Fruit fly (Drosophila melanogaster) whole organism, embryonic: ENCODE measurements around the gene htk.

Experiments used
- Abd-B ChIP-seq: fragments of 200-800 bp; sonication (Bioruptor generic); optimal IDR thresholded peaks from 2 replicates; lab custom pipeline; 2018; ENCODE audit warnings: missing biosample characterization, mild to moderate bottlenecking, missing genetic modification characterization, moderate library complexity
- Aef1 ChIP-seq: fragments of 200-800 bp; sonication (Bioruptor generic); IDR thresholded peaks from 3 replicates; pipeline ENCODE4 v1.3.6; 2022; ENCODE audit warnings: missing biosample characterization, missing genetic modification characterization
- Atf3 ChIP-seq: fragments of 200-800 bp; sonication (Bioruptor generic); optimal IDR thresholded peaks from 3 replicates; lab custom pipeline; 2016; ENCODE audit warnings: missing biosample characterization, missing genetic modification characterization
- Bdp1 ChIP-seq: fragments of 200-800 bp; sonication (Bioruptor generic); optimal IDR thresholded peaks from 3 replicates; lab custom pipeline; 2016; ENCODE audit warnings: missing biosample characterization, missing genetic modification characterization
- CG10321 ChIP-seq: fragments of 200-800 bp; sonication (Bioruptor generic); IDR thresholded peaks from 2 replicates; pipeline ENCODE4 v1.3.6; 2022; ENCODE audit warnings: missing biosample characterization, missing genetic modification characterization
- CG10462 ChIP-seq: fragments of 200-800 bp; sonication (Bioruptor generic); optimal IDR thresholded peaks from 2 replicates; lab custom pipeline; 2016; ENCODE audit warnings: missing biosample characterization, missing genetic modification characterization
- CG10565 ChIP-seq: fragments of 200-800 bp; sonication (Bioruptor generic); optimal IDR thresholded peaks from 3 replicates; lab custom pipeline; 2016; ENCODE audit warnings: missing biosample characterization, mild to moderate bottlenecking, missing genetic modification characterization
- CG11504 ChIP-seq: fragments of 200-800 bp; sonication (Bioruptor generic); optimal IDR thresholded peaks from 3 replicates; lab custom pipeline; 2019; ENCODE audit warnings: missing biosample characterization, mild to moderate bottlenecking, missing genetic modification characterization, moderate library complexity
- CG12071 ChIP-seq: fragments of 200-800 bp; sonication (Bioruptor generic); optimal IDR thresholded peaks from 3 replicates; lab custom pipeline; 2018; ENCODE audit warnings: missing biosample characterization, mild to moderate bottlenecking, missing genetic modification characterization
- CG12769 ChIP-seq: fragments of 200-800 bp; sonication (Bioruptor generic); optimal IDR thresholded peaks from 2 replicates; lab custom pipeline; 2019; ENCODE audit warnings: missing biosample characterization, mild to moderate bottlenecking, missing genetic modification characterization, moderate library complexity
- CG14050 ChIP-seq: fragments of 200-800 bp; sonication (Bioruptor generic); IDR thresholded peaks from 3 replicates; pipeline ENCODE4 v1.3.6; 2022; ENCODE audit warnings: missing biosample characterization, missing genetic modification characterization
- CG14965 ChIP-seq: fragments of 200-800 bp; sonication (Bioruptor generic); optimal IDR thresholded peaks from 2 replicates; lab custom pipeline; 2016; ENCODE audit warnings: missing biosample characterization, missing genetic modification characterization, borderline replicate concordance
- CG17802 ChIP-seq: fragments of 200-800 bp; sonication (Bioruptor generic); optimal IDR thresholded peaks from 2 replicates; lab custom pipeline; 2018; ENCODE audit warnings: missing biosample characterization, mild to moderate bottlenecking, missing genetic modification characterization, moderate library complexity
- CG17829 ChIP-seq: fragments of 200-800 bp; optimal IDR thresholded peaks from 2 replicates; lab custom pipeline; 2019; ENCODE audit warnings: missing biosample characterization, mild to moderate bottlenecking, missing genetic modification characterization, moderate library complexity
- CG18011 ChIP-seq: fragments of 200-800 bp; sonication (Bioruptor generic); optimal IDR thresholded peaks from 2 replicates; lab custom pipeline; 2017; ENCODE audit warnings: missing biosample characterization, missing genetic modification characterization, mild to moderate bottlenecking, moderate library complexity, missing genotype
- CG1832 ChIP-seq: fragments of 200-800 bp; sonication (Bioruptor generic); optimal IDR thresholded peaks from 2 replicates; lab custom pipeline; 2017; ENCODE audit warnings: missing biosample characterization, mild to moderate bottlenecking, missing genetic modification characterization, inconsistent platforms
- CG31388 ChIP-seq: fragments of 200-800 bp; sonication (Bioruptor generic); optimal IDR thresholded peaks from 2 replicates; lab custom pipeline; 2016; ENCODE audit warnings: missing biosample characterization, missing genetic modification characterization
- CG31441 ChIP-seq: fragments of 200-800 bp; sonication (Bioruptor generic); IDR thresholded peaks from 2 replicates; pipeline ENCODE4 v1.3.6; 2022; ENCODE audit warnings: missing biosample characterization, missing genetic modification characterization
- CG34422 ChIP-seq: fragments of 200-800 bp; sonication (Bioruptor generic); IDR thresholded peaks from 3 replicates; pipeline ENCODE4 v1.3.6; 2022; ENCODE audit warnings: missing biosample characterization, missing genetic modification characterization
- CG4282 ChIP-seq: fragments of 200-800 bp; sonication (Bioruptor generic); optimal IDR thresholded peaks from 2 replicates; lab custom pipeline; 2016; ENCODE audit warnings: missing biosample characterization, missing genetic modification characterization
- CG4404 ChIP-seq: fragments of 200-800 bp; sonication (Bioruptor generic); IDR thresholded peaks from 2 replicates; pipeline ENCODE4 v1.3.6; 2022; ENCODE audit warnings: missing biosample characterization, missing genetic modification characterization
- CG7745 ChIP-seq: fragments of 200-800 bp; sonication (Bioruptor generic); optimal IDR thresholded peaks from 2 replicates; lab custom pipeline; 2018; ENCODE audit warnings: missing biosample characterization, mild to moderate bottlenecking, missing genetic modification characterization, moderate library complexity
- CG7963 ChIP-seq: fragments of 200-800 bp; sonication (Bioruptor generic); IDR thresholded peaks from 3 replicates; pipeline ENCODE4 v1.3.6; 2022; ENCODE audit warnings: missing biosample characterization, missing genetic modification characterization; ENCODE audit not compliant: partially characterized antibody
- CG8089 ChIP-seq: fragments of 200-800 bp; sonication (Bioruptor generic); optimal IDR thresholded peaks from 3 replicates; lab custom pipeline; 2016; ENCODE audit warnings: missing biosample characterization, missing genetic modification characterization
- CG9932 ChIP-seq: fragments of 200-800 bp; sonication (Bioruptor generic); IDR thresholded peaks from 2 replicates; pipeline ENCODE4 v1.3.6; 2022; ENCODE audit warnings: missing biosample characterization, missing genetic modification characterization
- CkIIα-i1 ChIP-seq: fragments of 200-800 bp; sonication (Bioruptor generic); IDR thresholded peaks from 2 replicates; pipeline ENCODE4 v1.3.6; 2022; ENCODE audit warnings: missing biosample characterization, missing genetic modification characterization
- CrebB ChIP-seq: fragments of 200-800 bp; sonication (Bioruptor generic); optimal IDR thresholded peaks from 3 replicates; lab custom pipeline; 2018; ENCODE audit warnings: missing biosample characterization, mild to moderate bottlenecking, missing genetic modification characterization
- MTF-1 ChIP-seq: fragments of 200-800 bp; sonication (Bioruptor generic); optimal IDR thresholded peaks from 2 replicates; lab custom pipeline; 2018; ENCODE audit warnings: missing biosample characterization, mild to moderate bottlenecking, missing genetic modification characterization, borderline replicate concordance
- Meics ChIP-seq: fragments of 200-800 bp; sonication (Bioruptor generic); optimal IDR thresholded peaks from 2 replicates; lab custom pipeline; 2017; ENCODE audit warnings: missing biosample characterization, mild to moderate bottlenecking, missing genetic modification characterization
- Oaz ChIP-seq: fragments of 200-800 bp; sonication (Bioruptor generic); IDR thresholded peaks from 2 replicates; pipeline ENCODE4 v1.3.6; 2022; ENCODE audit warnings: missing biosample characterization, missing genetic modification characterization
- Optix ChIP-seq: fragments of 200-800 bp; sonication (Bioruptor generic); IDR thresholded peaks from 3 replicates; pipeline ENCODE4 v1.3.6; 2022; ENCODE audit warnings: missing biosample characterization, missing genetic modification characterization
- Six4 ChIP-seq: fragments of 200-800 bp; sonication (Bioruptor generic); optimal IDR thresholded peaks from 2 replicates; lab custom pipeline; 2016; ENCODE audit warnings: missing biosample characterization, missing genetic modification characterization
- Usf ChIP-seq: fragments of 200-800 bp; sonication (Bioruptor generic); optimal IDR thresholded peaks from 2 replicates; lab custom pipeline; 2017; ENCODE audit warnings: missing genotype, missing biosample characterization, missing genetic modification characterization
- Vsx1 ChIP-seq: fragments of 200-800 bp; sonication (Bioruptor generic); optimal IDR thresholded peaks from 2 replicates; lab custom pipeline; 2017; ENCODE audit warnings: missing biosample characterization, mild to moderate bottlenecking, missing genetic modification characterization, missing genetic modification reagents
- ab ChIP-seq: fragments of 200-800 bp; sonication (Bioruptor generic); optimal IDR thresholded peaks from 2 replicates; lab custom pipeline; 2016; ENCODE audit warnings: missing biosample characterization, missing genetic modification characterization
- br ChIP-seq: fragments of >200 bp; optimal IDR thresholded peaks from 2 replicates; lab custom pipeline; 2017
- cad ChIP-seq: fragments of >200 bp; optimal IDR thresholded peaks from 2 replicates; lab custom pipeline; 2017; ENCODE audit warnings: missing biosample characterization, missing genetic modification characterization
- chm ChIP-seq: fragments of 200-800 bp; sonication (Bioruptor generic); IDR thresholded peaks from 2 replicates; pipeline ENCODE4 v1.3.6; 2022; ENCODE audit warnings: missing biosample characterization, missing genetic modification characterization
- chn ChIP-seq: fragments of 200-800 bp; sonication (Bioruptor generic); optimal IDR thresholded peaks from 2 replicates; lab custom pipeline; 2016; ENCODE audit warnings: missing biosample characterization, missing genetic modification characterization
- dpn ChIP-seq, 2 experiments: fragments of 200-800 bp; sonication (Bioruptor generic); optimal IDR thresholded peaks; 3 replicates each; lab custom pipeline; 2016; ENCODE audit warnings: missing biosample characterization in 2 of 2, missing genetic modification characterization in 2 of 2
- hth ChIP-seq: fragments of >200 bp; optimal IDR thresholded peaks from 2 replicates; lab custom pipeline; 2017; ENCODE audit warnings: inconsistent platforms
- ind ChIP-seq: fragments of 200-800 bp; sonication (Bioruptor generic); optimal IDR thresholded peaks from 3 replicates; lab custom pipeline; 2016; ENCODE audit warnings: missing biosample characterization, missing genetic modification characterization
- jigr1 ChIP-seq: fragments of 200-800 bp; sonication (Bioruptor generic); IDR thresholded peaks from 3 replicates; pipeline ENCODE4 v1.3.6; 2022; ENCODE audit warnings: missing biosample characterization, missing genetic modification characterization
- jing ChIP-seq: fragments of 200-800 bp; sonication (Bioruptor generic); optimal IDR thresholded peaks from 2 replicates; lab custom pipeline; 2018; ENCODE audit warnings: missing biosample characterization, mild to moderate bottlenecking, missing genetic modification characterization
- lbe ChIP-seq: fragments of 200-800 bp; sonication (Bioruptor generic); optimal IDR thresholded peaks from 2 replicates; lab custom pipeline; 2016; ENCODE audit warnings: missing biosample characterization, mild to moderate bottlenecking, missing genetic modification characterization
- mirr ChIP-seq: fragments of 200-800 bp; sonication (Bioruptor generic); optimal IDR thresholded peaks from 3 replicates; lab custom pipeline; 2018; ENCODE audit warnings: missing biosample characterization, mild to moderate bottlenecking, missing genetic modification characterization
- nerfin-1 ChIP-seq: fragments of 200-800 bp; sonication (Bioruptor generic); optimal IDR thresholded peaks from 3 replicates; lab custom pipeline; 2019; ENCODE audit warnings: missing biosample characterization, mild to moderate bottlenecking, missing genetic modification characterization, moderate library complexity
- tin ChIP-seq: fragments of 200-800 bp; sonication (Bioruptor generic); optimal IDR thresholded peaks from 3 replicates; lab custom pipeline; 2016; ENCODE audit warnings: missing biosample characterization, missing genetic modification characterization
- tio ChIP-seq: fragments of 200-800 bp; sonication (Bioruptor generic); optimal IDR thresholded peaks from 2 replicates; lab custom pipeline; 2017; ENCODE audit warnings: missing biosample characterization, missing genetic modification characterization, inconsistent platforms
- unpg ChIP-seq: fragments of 200-800 bp; sonication (Bioruptor generic); optimal IDR thresholded peaks from 3 replicates; lab custom pipeline; 2018; ENCODE audit warnings: missing biosample characterization, mild to moderate bottlenecking, missing genetic modification characterization, moderate library complexity

Gene htk

DNA sequence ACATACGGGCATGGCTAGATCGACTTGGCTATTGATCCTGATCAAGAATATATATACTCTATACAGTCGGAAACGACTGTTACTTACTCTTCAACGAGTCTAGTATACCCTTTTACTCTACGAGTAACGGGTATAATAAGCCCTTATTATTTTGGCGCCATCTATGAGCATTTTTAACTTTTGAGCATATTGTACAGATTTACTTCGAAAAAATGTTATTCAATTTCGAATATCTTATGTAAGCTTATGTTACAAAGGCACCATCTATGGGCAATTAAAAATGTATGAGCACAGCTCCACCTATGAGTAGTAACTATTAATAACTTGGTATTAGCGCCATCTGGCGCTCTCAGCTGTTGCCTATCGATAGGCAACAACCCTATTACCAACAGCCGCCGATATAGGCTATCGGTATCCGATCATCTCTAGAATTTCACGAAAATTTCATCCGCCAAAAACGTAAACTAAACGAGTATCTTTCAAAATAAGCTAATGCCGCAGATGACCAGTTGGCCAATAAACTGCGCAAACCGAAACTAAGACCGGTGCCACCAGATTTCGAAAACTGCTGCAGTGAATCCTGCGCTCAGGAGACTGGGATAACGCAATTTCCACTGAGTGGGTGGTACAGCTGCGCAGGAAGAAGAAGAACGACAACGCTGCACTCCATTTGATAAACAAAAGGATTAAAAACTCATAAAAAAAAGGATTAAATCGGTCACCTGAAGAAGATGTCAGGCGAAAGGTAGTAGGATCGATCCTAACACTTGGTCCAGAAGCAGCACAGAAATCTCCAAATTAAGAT is at the start of gene htk:
Gene htk, plus strand, starts transcription at position 435 of the 805 bp plus-strand sequence.
- TF ChIP-seq ab (no peak), CG17829 (tag; lab: Kevin White, UChicago) (peak; percentile 79), dpn (GFP tag; optimal IDR thresholded peaks at IDR 0.05; lab: Kevin White, UChicago) (peak; percentile 75 to 81), CG7745 (tag; lab: Kevin White, UChicago) (no peak), CG12769 (tag; lab: Kevin White, UChicago) (peak; percentile 69), CG9932 (peak; percentile 86), CG7963 (GFP tag; lab: Robert Waterston, UW) (peak; percentile 83), CG31441 (peak; percentile 40; the same call in 1 of the 2 replicates), CG10462 (GFP tag; lab: Kevin White, UChicago) (peak; percentile 12), br (lab: Kevin White, UChicago) (no peak), Bdp1 (GFP tag; lab: Kevin White, UChicago) (peak; percentile 39), Abd-B (GFP tag; lab: Kevin White, UChicago) (peak; percentile 46), CG18011 (GFP tag; lab: Kevin White, UChicago) (peak; percentile 3), jing (no peak), Usf (GFP tag; lab: Kevin White, UChicago) (peak; percentile 21), Atf3 (peak; percentile 45), Six4 (GFP tag; lab: Kevin White, UChicago) (peak; percentile 41), CrebB (tag; lab: Kevin White, UChicago) (no peak), CG34422 (peak; percentile 96), CG12071 (peak; percentile 29), cad (GFP tag; lab: Kevin White, UChicago) (no peak), mirr (GFP tag; lab: Kevin White, UChicago) (peak; percentile 40), CG31388 (GFP tag; lab: Kevin White, UChicago) (peak; percentile 41), nerfin-1 (peak; percentile 2), Aef1 (GFP tag; lab: Robert Waterston, UW) (peak; percentile 72), CG10565 (GFP tag; lab: Kevin White, UChicago) (no peak), chm (GFP tag; lab: Robert Waterston, UW) (peak; percentile 81), CG4404 (GFP tag; lab: Robert Waterston, UW) (no peak), CG14965 (GFP tag; lab: Kevin White, UChicago) (peak; percentile 11), jigr1 (GFP tag; lab: Robert Waterston, UW) (no peak), hth (lab: Kevin White, UChicago) (no peak), CkIIα-i1 (GFP tag; lab: Robert Waterston, UW) (no peak), CG8089 (GFP tag; lab: Kevin White, UChicago) (peak; percentile 66), CG1832 (no peak), MTF-1 (GFP tag; lab: Kevin White, UChicago) (peak; percentile 70), tin (GFP tag; lab: Kevin White, UChicago) (peak; percentile 76), CG10321 (GFP tag; lab: Robert Waterston, UW) (no peak), CG17802 (no peak), Optix (GFP tag; lab: Robert Waterston, UW) (peak; percentile 54; the same call in 2 of the 3 replicates), CG4282 (peak; percentile 51), ind (GFP tag; lab: Kevin White, UChicago) (peak; percentile 61), lbe (GFP tag; lab: Kevin White, UChicago) (peak; percentile 25), chn (GFP tag; lab: Kevin White, UChicago) (peak; percentile 82), tio (no peak), CG14050 (GFP tag; lab: Robert Waterston, UW) (no peak), unpg (peak; percentile 56), CG11504 (peak; percentile 61), Vsx1 (GFP tag; lab: Kevin White, UChicago) (peak; percentile 17), Oaz (peak; percentile 46), Meics (GFP tag; lab: Kevin White, UChicago) (peak; percentile 74)
